Worm (Caenorhabditis elegans): ENCODE data around the gene nifk-1.

Gene nifk-1

ce11 chrIII:4666753-4667400, 26.2 kb downstream of the nifk-1 start:
- TF ChIP-seq rnt-1 (tag; optimal IDR thresholded peaks at IDR 0.05) (peak; percentile 36), che-1 (tag; optimal IDR thresholded peaks at IDR 0.05) (peak; percentile 40), pat-9 (tag; optimal IDR thresholded peaks at IDR 0.05) (no peak), sdc-2 (tag; optimal IDR thresholded peaks at IDR 0.05) (peak; percentile 48), hlh-8 (tag; optimal IDR thresholded peaks at IDR 0.05) (peak; percentile 29), zip-5 (tag; optimal IDR thresholded peaks at IDR 0.05) (no peak), eyg-1 (tag; optimal IDR thresholded peaks at IDR 0.05) (peak; percentile 8), hlh-6 (tag; optimal IDR thresholded peaks at IDR 0.05) (peak; percentile 81), elt-2 (tag; optimal IDR thresholded peaks at IDR 0.05) (peak; percentile 33), gmeb-2 (tag; optimal IDR thresholded peaks at IDR 0.05) (no peak), ztf-16 (tag; optimal IDR thresholded peaks at IDR 0.05) (no peak), hlh-30 (tag; optimal IDR thresholded peaks at IDR 0.05; ENCODE audit: insufficient read depth) (peak; percentile 60), ttx-3 (tag; optimal IDR thresholded peaks at IDR 0.05) (no peak), tbx-2 (tag; optimal IDR thresholded peaks at IDR 0.05) (peak; percentile 64), hlh-15 (tag; optimal IDR thresholded peaks at IDR 0.05) (no peak), npax-4 (tag; optimal IDR thresholded peaks at IDR 0.05) (no peak), ceh-2 (tag; optimal IDR thresholded peaks at IDR 0.05) (peak; percentile 41), unc-55 (GFP tag; optimal IDR thresholded peaks at IDR 0.05) (peak; percentile 48), ceh-19 (GFP tag; optimal IDR thresholded peaks at IDR 0.05) (peak; percentile 71), C08G9.2 (tag; optimal IDR thresholded peaks at IDR 0.05) (peak; percentile 26), ref-2 (tag; optimal IDR thresholded peaks at IDR 0.05) (peak; percentile 63), unc-3 (GFP tag; conservative IDR thresholded peaks at IDR 0.05) (no peak), unc-3 (tag; optimal IDR thresholded peaks at IDR 0.05) (no peak), unc-42 (tag; optimal IDR thresholded peaks at IDR 0.05) (peak; percentile 20), ets-4 (tag; optimal IDR thresholded peaks at IDR 0.05) (peak; percentile 27), dmd-4 (tag; optimal IDR thresholded peaks at IDR 0.05; ENCODE audit: borderline replicate concordance) (peak; percentile 43), ceh-31 (tag; optimal IDR thresholded peaks at IDR 0.05) (peak; percentile 70), nfya-1 (tag; optimal IDR thresholded peaks at IDR 0.05) (peak; percentile 79), ceh-6 (GFP tag; optimal IDR thresholded peaks at IDR 0.05) (peak; percentile 49), pha-4 (tag; optimal IDR thresholded peaks at IDR 0.05) (no peak), hlh-13 (GFP tag; optimal IDR thresholded peaks at IDR 0.05) (no peak), unc-86 (tag; optimal IDR thresholded peaks at IDR 0.05) (no peak), ceh-34 (tag; optimal IDR thresholded peaks at IDR 0.05) (peak; percentile 92), pros-1 (tag; optimal IDR thresholded peaks at IDR 0.05) (peak; percentile 68), syd-9 (tag; optimal IDR thresholded peaks at IDR 0.05) (peak; percentile 34), ceh-30 (tag; optimal IDR thresholded peaks at IDR 0.05) (peak; percentile 38), T23F11.4 (GFP tag; optimal IDR thresholded peaks at IDR 0.05) (peak; percentile 99), ceh-48 (tag; optimal IDR thresholded peaks at IDR 0.05) (no peak), ceh-18 (tag; optimal IDR thresholded peaks at IDR 0.05) (no peak)

- TF ChIP-seq pqm-1 (tag; optimal IDR thresholded peaks at IDR 0.05) (no peak), unc-42 (tag; optimal IDR thresholded peaks at IDR 0.05) (no peak), fkh-6 (tag; optimal IDR thresholded peaks at IDR 0.05) (no peak), lim-6 (tag; optimal IDR thresholded peaks at IDR 0.05) (no peak), ceh-48 (tag; optimal IDR thresholded peaks at IDR 0.05) (no peak), lin-11 (tag; optimal IDR thresholded peaks at IDR 0.05) (no peak), sox-2 (GFP tag; IDR thresholded peaks at IDR 0.05) (no peak), mec-3 (tag; optimal IDR thresholded peaks at IDR 0.05; ENCODE audit: borderline replicate concordance) (no peak), dve-1 (tag; optimal IDR thresholded peaks at IDR 0.05) (no peak), elt-4 (tag; optimal IDR thresholded peaks at IDR 0.05) (no peak), fkh-10 (GFP tag; optimal IDR thresholded peaks at IDR 0.05) (no peak)
Measured at ce11 chrIII:4665272-4665671, 27.8 kb downstream of the nifk-1 start, which contains the start of gene T23F11.4. TSS of gene T23F11.4 (minus strand) at chrIII:4665372.
